Fruit fly (Drosophila melanogaster) whole organism: ENCODE measurements around the gene Sytalpha.

Experiments used
- CG8478 ChIP-seq: fragments of >200 bp; optimal IDR thresholded peaks from 2 replicates; lab custom pipeline; 2018; ENCODE audit warnings: inconsistent platforms
- Dll ChIP-seq: fragments of >200 bp; optimal IDR thresholded peaks from 2 replicates; lab custom pipeline; 2017
- EcR ChIP-seq, 2 experiments: fragments of >200 bp; optimal IDR thresholded peaks; 2 replicates each; lab custom pipeline; 2017; ENCODE audit warnings: missing biosample characterization in 2 of 2, missing genetic modification characterization in 2 of 2, missing genetic modification reagents in 2 of 2
- pan ChIP-seq: fragments of >200 bp; optimal IDR thresholded peaks from 2 replicates; lab custom pipeline; 2017
- psq ChIP-seq: fragments of >200 bp; optimal IDR thresholded peaks from 2 replicates; lab custom pipeline; 2017
- usp ChIP-seq: fragments of >200 bp; optimal IDR thresholded peaks from 2 replicates; lab custom pipeline; 2017; ENCODE audit warnings: missing biosample characterization, missing genetic modification characterization, mixed read lengths

Gene Sytalpha

DNA sequence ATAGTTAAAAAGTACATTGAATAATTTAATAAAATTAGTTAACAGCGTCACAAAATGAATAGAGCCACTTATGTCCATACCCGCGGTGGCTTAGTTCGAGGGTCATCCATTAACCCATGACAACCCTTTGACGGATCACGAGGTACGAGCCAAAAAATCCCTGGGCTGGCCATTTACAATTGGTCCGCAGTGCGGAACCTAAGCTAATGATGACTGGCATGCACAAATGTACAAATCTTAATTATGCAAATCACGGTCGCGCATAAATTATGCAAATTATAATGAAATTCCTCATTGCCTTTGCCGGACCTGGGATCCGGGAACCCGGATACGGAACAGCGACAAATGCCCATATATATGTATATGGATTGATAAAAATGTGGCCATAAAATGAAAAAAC, 5.3 kb upstream of the Sytalpha start:
- no peak for TF ChIP-seq usp (GFP tag; lab: Kevin White, UChicago)
- no peak for TF ChIP-seq Dll (lab: Kevin White, UChicago)
- TF ChIP-seq CG8478 (lab: Kevin White, UChicago): no peak
- TF ChIP-seq psq (lab: Kevin White, UChicago): no peak
- TF ChIP-seq pan (lab: Kevin White, UChicago): no peak

DNA sequence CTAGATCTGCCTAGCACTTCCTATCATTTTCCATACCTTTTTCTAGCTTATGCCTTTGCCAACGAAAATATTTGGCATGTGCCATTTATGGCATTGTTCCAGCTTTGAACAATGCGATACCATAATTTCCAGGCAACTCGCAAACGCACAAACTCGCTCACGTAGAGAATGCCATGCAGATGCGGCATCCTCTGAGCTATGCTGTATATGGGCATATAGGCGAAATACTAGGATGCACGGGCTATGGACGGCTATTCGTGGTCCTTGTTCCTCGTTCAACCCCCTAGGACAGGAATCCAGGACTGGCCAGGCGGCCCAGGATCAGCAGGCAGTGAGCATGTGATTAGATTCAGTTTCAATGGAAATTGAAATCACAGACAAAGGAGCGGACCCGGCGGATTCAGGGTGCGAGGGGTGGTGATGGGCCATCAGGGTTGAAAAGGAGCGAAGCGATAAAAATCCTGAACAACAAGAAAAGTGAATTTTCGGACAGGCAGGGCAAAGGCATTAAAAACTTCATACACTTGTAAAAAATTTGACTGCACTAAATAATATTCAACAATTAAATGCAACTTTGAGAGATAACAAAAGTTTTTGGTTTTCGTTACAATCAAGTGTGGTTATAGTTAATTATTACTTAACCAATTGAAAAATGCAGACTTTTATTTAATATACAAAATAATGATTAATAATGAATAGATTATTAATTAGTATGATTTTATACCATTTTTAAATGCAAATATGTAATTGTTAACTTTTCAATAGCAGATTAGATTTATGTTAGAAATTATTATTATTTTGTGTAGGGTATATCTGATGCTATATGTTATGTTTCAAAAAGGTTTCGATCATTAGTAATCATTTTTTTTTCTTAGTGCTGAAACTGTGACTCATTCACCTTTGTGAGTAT, 3.6 kb upstream of the Sytalpha start:
- TF ChIP-seq usp (GFP tag; lab: Kevin White, UChicago) (no peak), pan (lab: Kevin White, UChicago) (no peak), Dll (lab: Kevin White, UChicago) (no peak), EcR (GFP tag; optimal IDR thresholded peaks at IDR 0.05; lab: Kevin White, UChicago) (no peak), psq (lab: Kevin White, UChicago) (no peak), CG8478 (lab: Kevin White, UChicago) (no peak)

dm6 chr2L:17589115-17589514, 2.9 kb upstream of the Sytalpha start, which contains the start of gene Oli:
TSS of gene Oli (plus strand) at chr2L:17589184.
- TF ChIP-seq Dll (lab: Kevin White, UChicago): no peak
- no peak for TF ChIP-seq pan (lab: Kevin White, UChicago)
- TF ChIP-seq psq (lab: Kevin White, UChicago): no peak
- TF ChIP-seq EcR (GFP tag; optimal IDR thresholded peaks at IDR 0.05; lab: Kevin White, UChicago): no peak
- TF ChIP-seq usp (GFP tag; lab: Kevin White, UChicago): no peak
- no peak for TF ChIP-seq CG8478 (lab: Kevin White, UChicago)

dm6 chr2L:17589853-17590252, 2.2 kb upstream of the Sytalpha start:
- TF ChIP-seq CG8478 (lab: Kevin White, UChicago) (no peak), EcR (GFP tag; optimal IDR thresholded peaks at IDR 0.05; lab: Kevin White, UChicago) (no peak), Dll (lab: Kevin White, UChicago) (no peak), psq (lab: Kevin White, UChicago) (no peak), pan (lab: Kevin White, UChicago) (no peak), usp (GFP tag; lab: Kevin White, UChicago) (no peak)

dm6 chr2L:17594087-17594486, 2.0 kb downstream of the Sytalpha start:
- TF ChIP-seq usp (GFP tag; lab: Kevin White, UChicago): no peak
- TF ChIP-seq EcR (GFP tag; optimal IDR thresholded peaks at IDR 0.05; lab: Kevin White, UChicago): no peak
- no peak for TF ChIP-seq pan (lab: Kevin White, UChicago)
- no peak for TF ChIP-seq CG8478 (lab: Kevin White, UChicago)
- TF ChIP-seq Dll (lab: Kevin White, UChicago): no peak
- TF ChIP-seq psq (lab: Kevin White, UChicago): no peak

- TF ChIP-seq usp (GFP tag; lab: Kevin White, UChicago): no peak
These were observed 11.1 kb downstream of the Sytalpha start for dm6 chr2L:17603152-17603551.

DNA sequence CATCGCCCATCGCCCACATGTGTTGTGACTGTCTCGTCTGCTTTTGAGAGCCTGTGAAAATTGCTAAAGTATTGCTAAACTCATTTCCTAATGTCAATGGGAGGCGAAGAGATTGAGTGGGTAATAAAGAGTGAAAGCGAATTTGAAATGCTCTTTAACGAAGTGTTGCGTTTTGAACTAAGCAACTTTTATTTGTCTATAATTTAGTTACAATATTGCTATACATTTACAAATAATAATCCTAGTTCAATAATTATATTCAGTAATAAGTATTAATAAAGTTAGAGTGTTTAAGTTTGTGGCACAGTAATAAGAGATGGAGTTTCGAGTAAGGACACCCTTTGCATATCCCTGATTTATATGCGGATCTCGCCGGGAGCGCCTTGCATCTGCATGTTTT, 23.4 kb downstream of the Sytalpha start:
- no peak for TF ChIP-seq pan (lab: Kevin White, UChicago)
- TF ChIP-seq usp (GFP tag; lab: Kevin White, UChicago): no peak
- no peak for TF ChIP-seq psq (lab: Kevin White, UChicago)
- TF ChIP-seq CG8478 (lab: Kevin White, UChicago): no peak
- TF ChIP-seq EcR (GFP tag; optimal IDR thresholded peaks at IDR 0.05; lab: Kevin White, UChicago): no peak
- no peak for TF ChIP-seq Dll (lab: Kevin White, UChicago)

DNA sequence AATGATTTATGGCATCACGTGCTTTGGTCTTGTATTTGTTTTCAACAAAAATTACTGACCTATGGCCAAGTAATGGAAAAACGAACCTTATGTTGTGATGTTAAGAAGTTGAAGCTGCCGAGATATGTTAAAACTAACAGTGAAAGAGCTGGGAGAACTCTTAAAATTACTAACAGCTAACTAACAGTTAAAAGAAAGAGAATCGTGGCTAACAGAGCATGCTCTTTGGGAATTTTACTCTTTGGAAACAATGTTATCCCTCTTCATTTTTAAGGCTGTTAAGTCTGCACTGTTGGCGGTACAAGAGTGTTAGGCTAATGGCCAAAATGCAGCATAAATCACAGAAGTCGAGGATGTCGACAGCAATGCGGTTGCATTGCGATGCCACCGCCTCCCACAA, 29.1 kb downstream of the Sytalpha start:
- TF ChIP-seq EcR (GFP tag; optimal IDR thresholded peaks at IDR 0.05; lab: Kevin White, UChicago): no peak
- no peak for TF ChIP-seq Dll (lab: Kevin White, UChicago)

dm6 chr2L:17625992-17626391, 33.9 kb downstream of the Sytalpha start, which contains the start of gene CG15147:
TSS of gene CG15147 (minus strand) at chr2L:17626381.
- TF ChIP-seq psq (lab: Kevin White, UChicago) (no peak), EcR (GFP tag; optimal IDR thresholded peaks at IDR 0.05; lab: Kevin White, UChicago) (no peak)

DNA sequence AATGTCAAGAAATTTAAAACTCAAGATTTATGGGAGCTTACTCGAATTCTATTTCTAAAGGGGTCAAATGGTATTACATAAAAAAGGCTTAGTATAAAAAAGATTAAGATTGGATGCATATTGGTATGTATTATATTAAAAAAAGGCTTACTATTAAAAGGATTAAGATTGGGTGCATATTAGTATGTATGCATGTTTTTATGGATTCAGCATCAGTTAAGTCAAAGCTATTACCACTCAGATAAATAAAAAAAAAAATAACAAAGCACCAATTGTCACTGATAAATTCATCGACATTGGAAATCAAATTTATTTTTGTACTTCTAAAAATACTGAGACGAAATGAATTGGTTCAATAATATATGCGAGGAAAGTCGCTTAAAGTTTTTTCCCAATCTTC, 35.5 kb downstream of the Sytalpha start, which contains the start of gene CG43054:
TSS of gene CG43054 (plus strand) at position 301 of the 400 bp plus-strand sequence.
- TF ChIP-seq pan (lab: Kevin White, UChicago): no peak
- TF ChIP-seq psq (lab: Kevin White, UChicago): no peak
- no peak for TF ChIP-seq EcR (GFP tag; optimal IDR thresholded peaks at IDR 0.05; lab: Kevin White, UChicago)
- no peak for TF ChIP-seq Dll (lab: Kevin White, UChicago)
- no peak for TF ChIP-seq CG8478 (lab: Kevin White, UChicago)
- no peak for TF ChIP-seq usp (GFP tag; lab: Kevin White, UChicago)

DNA sequence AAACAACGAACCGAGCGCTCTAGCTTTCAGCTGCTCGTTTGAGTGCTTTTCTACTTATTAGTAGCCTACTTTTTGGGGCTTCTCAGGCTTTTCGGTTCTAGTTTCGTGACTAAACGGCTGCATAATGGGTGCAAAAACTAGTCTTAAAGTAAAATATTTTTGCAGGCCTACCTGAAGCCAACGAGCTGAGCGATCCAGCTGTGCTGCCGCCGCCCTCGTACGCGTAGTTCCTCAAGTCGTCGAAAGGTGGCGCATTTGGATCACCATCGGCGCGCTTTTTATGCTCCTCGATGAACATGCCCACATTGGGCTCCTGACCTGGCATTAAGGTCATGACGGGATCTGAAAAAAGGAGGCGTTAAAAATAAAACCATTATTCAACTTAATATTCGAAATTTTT, 58.8 kb downstream of the Sytalpha start:
- TF ChIP-seq psq (lab: Kevin White, UChicago) (no peak), Dll (lab: Kevin White, UChicago) (no peak), EcR (GFP tag; optimal IDR thresholded peaks at IDR 0.05; lab: Kevin White, UChicago) (no peak), CG8478 (lab: Kevin White, UChicago) (no peak), usp (GFP tag; lab: Kevin White, UChicago) (no peak), pan (lab: Kevin White, UChicago) (no peak)
